Worm (Caenorhabditis elegans) whole organism, L4 larva: ENCODE results near the gene str-4.

Experiments used
- F10B5.3 ChIP-seq: sonication (generic microtip); optimal IDR thresholded peaks from 2 replicates; lab custom pipeline; 2016; ENCODE audit warnings: mild to moderate bottlenecking, missing genetic modification characterization, missing compliant biosample characterization
- T20F7.1 ChIP-seq: fragments of 200-800 bp; sonication (Bioruptor generic); optimal IDR thresholded peaks from 2 replicates; lab custom pipeline; 2018; ENCODE audit warnings: mild to moderate bottlenecking, missing genetic modification characterization, missing compliant biosample characterization
- aha-1 ChIP-seq: fragments of 150-350 bp; peaks from one replicate; lab custom pipeline; 2014; ENCODE audit warnings: missing biosample characterization, missing genetic modification characterization
- ceh-44 ChIP-seq: fragments of 200-800 bp; sonication (Bioruptor generic); IDR thresholded peaks from 2 replicates; pipeline ENCODE4 v1.3.6; 2022; ENCODE audit warnings: missing genetic modification reagents, missing genetic modification characterization, missing compliant biosample characterization
- ces-1 ChIP-seq: fragments of 150-350 bp; sonication (generic microtip); optimal IDR thresholded peaks from 4 replicates; lab custom pipeline; 2014; ENCODE audit warnings: missing biosample characterization, missing genetic modification reagents, missing genetic modification characterization
- daf-16 ChIP-seq, 3 experiments: sonication (generic microtip); optimal IDR thresholded peaks; 2 replicates each; lab custom pipeline; 2016 to 2017; ENCODE audit warnings: missing genetic modification characterization in 3 of 3, missing genetic modification reagents in 3 of 3, mild to moderate bottlenecking in 2 of 3, missing compliant biosample characterization in 2 of 3, missing biosample characterization in 1 of 3, moderate library complexity in 1 of 3
- daf-19 ChIP-seq: fragments of 200-800 bp; sonication (Bioruptor generic); conservative IDR thresholded peaks from 2 replicates; pipeline ENCODE4 v1.3.6; 2022; ENCODE audit warnings: missing genetic modification characterization, missing compliant biosample characterization
- dmd-8 ChIP-seq: fragments of 200-800 bp; sonication (Bioruptor generic); IDR thresholded peaks from 2 replicates; pipeline ENCODE4 v1.3.6; 2022; ENCODE audit warnings: missing genetic modification characterization, missing compliant biosample characterization
- dpl-1 ChIP-seq: fragments of 150-350 bp; optimal IDR thresholded peaks from 2 replicates; lab custom pipeline; 2014; ENCODE audit warnings: missing biosample characterization, missing genetic modification reagents, missing genetic modification characterization
- fkh-10 ChIP-seq: fragments of 150-350 bp; optimal IDR thresholded peaks from 2 replicates; lab custom pipeline; 2014; ENCODE audit warnings: missing biosample characterization, missing genetic modification reagents, missing genetic modification characterization
- fos-1 ChIP-seq: fragments of 150-350 bp; optimal IDR thresholded peaks from 2 replicates; lab custom pipeline; 2014; ENCODE audit warnings: missing biosample characterization, missing genetic modification characterization
- gei-8 ChIP-seq: fragments of 200-800 bp; sonication (Bioruptor generic); optimal IDR thresholded peaks from 2 replicates; lab custom pipeline; 2018; ENCODE audit warnings: mild to moderate bottlenecking, missing genetic modification characterization, missing compliant biosample characterization
- lim-7 ChIP-seq: fragments of 200-800 bp; sonication (Bioruptor generic); IDR thresholded peaks from 2 replicates; pipeline ENCODE4 v1.3.6; 2022; ENCODE audit warnings: missing genetic modification characterization, missing compliant biosample characterization
- lin-1 ChIP-seq: fragments of 200-800 bp; sonication (Bioruptor generic); IDR thresholded peaks from 2 replicates; pipeline ENCODE4 v1.3.6; 2022; ENCODE audit warnings: missing genetic modification reagents, missing genetic modification characterization, missing compliant biosample characterization
- lin-15B ChIP-seq: fragments of 150-350 bp; sonication (generic microtip); optimal IDR thresholded peaks from 3 replicates; lab custom pipeline; 2014; ENCODE audit warnings: missing biosample characterization, missing genetic modification characterization
- lin-29 ChIP-seq: fragments of 200-800 bp; sonication (Bioruptor generic); IDR thresholded peaks from 2 replicates; pipeline ENCODE4 v1.3.6; 2022; ENCODE audit warnings: missing genetic modification reagents, missing genetic modification characterization, missing compliant biosample characterization
- lin-38 ChIP-seq: fragments of 200-800 bp; sonication (Bioruptor generic); IDR thresholded peaks from 2 replicates; pipeline ENCODE4 v1.3.6; 2022; ENCODE audit warnings: missing genetic modification reagents, missing genetic modification characterization, missing compliant biosample characterization
- lin-39 ChIP-seq: fragments of 150-350 bp; optimal IDR thresholded peaks from 2 replicates; lab custom pipeline; 2014; ENCODE audit warnings: missing biosample characterization, missing genetic modification reagents, missing genetic modification characterization
- madf-5 ChIP-seq, 2 experiments: fragments of 200-800 bp; sonication (Bioruptor generic); IDR thresholded peaks; 2 replicates each; pipeline ENCODE4 v1.3.6; 2022; ENCODE audit warnings: missing compliant biosample characterization in 2 of 2, missing genetic modification characterization in 2 of 2
- mdl-1 ChIP-seq, 2 experiments: fragments of 150-350 bp in 1 of 2; sonication (generic microtip) in 1 of 2; optimal IDR thresholded peaks; 2 replicates each; lab custom pipeline; 2014 to 2017; ENCODE audit warnings: missing biosample characterization in 2 of 2, missing genetic modification characterization in 2 of 2
- mxl-2 ChIP-seq: fragments of 200-800 bp; sonication (Bioruptor generic); conservative IDR thresholded peaks from 2 replicates; pipeline ENCODE4 v1.3.6; 2022; ENCODE audit warnings: missing genetic modification reagents, missing genetic modification characterization, missing compliant biosample characterization
- mxl-3 ChIP-seq: fragments of 200-800 bp; sonication (Bioruptor generic); optimal IDR thresholded peaks from 2 replicates; lab custom pipeline; 2018; ENCODE audit warnings: mild to moderate bottlenecking, missing genetic modification characterization, missing compliant biosample characterization
- nhr-111 ChIP-seq: fragments of 200-800 bp; sonication (Bioruptor generic); optimal IDR thresholded peaks from 2 replicates; lab custom pipeline; 2018; ENCODE audit warnings: mild to moderate bottlenecking, missing genetic modification characterization, missing compliant biosample characterization
- nhr-237 ChIP-seq: sonication (generic microtip); optimal IDR thresholded peaks from 2 replicates; lab custom pipeline; 2017; ENCODE audit warnings: missing biosample characterization, missing genetic modification characterization
- nhr-28 ChIP-seq: fragments of 150-350 bp; optimal IDR thresholded peaks from 2 replicates; lab custom pipeline; 2014; ENCODE audit warnings: missing biosample characterization, missing genetic modification characterization
- nhr-48 ChIP-seq: sonication (generic microtip); optimal IDR thresholded peaks from 2 replicates; lab custom pipeline; 2016; ENCODE audit warnings: mild to moderate bottlenecking, missing genetic modification characterization, missing compliant biosample characterization
- nhr-6 ChIP-seq: fragments of 150-350 bp; optimal IDR thresholded peaks from 2 replicates; lab custom pipeline; 2014; ENCODE audit warnings: missing biosample characterization, missing genetic modification characterization
- pha-4 ChIP-seq, 2 experiments: fragments of 150-350 bp in 1 of 2; fragments of 200-800 bp in 1 of 2; sonication (Bioruptor generic) in 1 of 2; IDR thresholded peaks in 1 of 2; optimal IDR thresholded peaks in 1 of 2; 2 replicates each; pipeline versions ENCODE4 v1.3.6 to Lab custom; 2014 to 2022; ENCODE audit warnings: missing genetic modification characterization in 2 of 2, missing genetic modification reagents in 2 of 2, missing biosample characterization in 1 of 2, missing compliant biosample characterization in 1 of 2
- php-3 ChIP-seq: fragments of 200-800 bp; sonication (Bioruptor generic); IDR thresholded peaks from 2 replicates; pipeline ENCODE4 v1.3.6; 2022; ENCODE audit warnings: missing genetic modification reagents, missing genetic modification characterization, missing compliant biosample characterization
- rbr-2 ChIP-seq: sonication (generic microtip); optimal IDR thresholded peaks from 2 replicates; lab custom pipeline; 2016; ENCODE audit warnings: missing genotype, missing genetic modification characterization, missing compliant biosample characterization
- sdz-12 ChIP-seq: fragments of 200-800 bp; sonication (Bioruptor generic); optimal IDR thresholded peaks from 2 replicates; lab custom pipeline; 2018; ENCODE audit warnings: mild to moderate bottlenecking, missing genetic modification characterization, missing compliant biosample characterization
- set-16 ChIP-seq: fragments of 200-800 bp; sonication (Bioruptor generic); IDR thresholded peaks from 2 replicates; pipeline ENCODE4 v1.3.6; 2022; ENCODE audit warnings: missing genetic modification reagents, missing genetic modification characterization, missing compliant biosample characterization
- tra-1 ChIP-seq: fragments of 200-800 bp; sonication (Bioruptor generic); IDR thresholded peaks from 2 replicates; pipeline ENCODE4 v1.3.6; 2022; ENCODE audit warnings: missing genetic modification reagents, missing genetic modification characterization, missing compliant biosample characterization
- unc-39 ChIP-seq: sonication (generic microtip); optimal IDR thresholded peaks from 2 replicates; lab custom pipeline; 2017; ENCODE audit warnings: missing biosample characterization, missing genetic modification characterization
- unc-62 ChIP-seq, 3 experiments: fragments of 150-350 bp in 1 of 3; sonication (generic microtip); optimal IDR thresholded peaks in 2 of 3; peaks in 1 of 3; 1 replicate in 1 of 3; 2 replicates in 2 of 3; lab custom pipeline; 2014 to 2017; ENCODE audit warnings: missing biosample characterization in 3 of 3, missing genetic modification characterization in 3 of 3, missing genetic modification reagents in 3 of 3, missing genotype in 1 of 3
- vab-7 ChIP-seq: fragments of 200-800 bp; sonication (Bioruptor generic); IDR thresholded peaks from 2 replicates; pipeline ENCODE4 v1.3.6; 2022; ENCODE audit warnings: missing genetic modification reagents, missing genetic modification characterization, missing compliant biosample characterization
- zfp-3 ChIP-seq: fragments of 200-800 bp; sonication (Bioruptor generic); conservative IDR thresholded peaks from 2 replicates; pipeline ENCODE4 v1.3.6; 2022; ENCODE audit warnings: missing genetic modification reagents, missing genetic modification characterization, missing compliant biosample characterization
- zip-2 ChIP-seq: fragments of 150-350 bp; optimal IDR thresholded peaks from 2 replicates; lab custom pipeline; 2014; ENCODE audit warnings: missing biosample characterization, missing genetic modification characterization
- ztf-11 ChIP-seq: fragments of 150-350 bp; optimal IDR thresholded peaks from 2 replicates; lab custom pipeline; 2014; ENCODE audit warnings: missing biosample characterization, missing genetic modification characterization

Gene str-4

DNA sequence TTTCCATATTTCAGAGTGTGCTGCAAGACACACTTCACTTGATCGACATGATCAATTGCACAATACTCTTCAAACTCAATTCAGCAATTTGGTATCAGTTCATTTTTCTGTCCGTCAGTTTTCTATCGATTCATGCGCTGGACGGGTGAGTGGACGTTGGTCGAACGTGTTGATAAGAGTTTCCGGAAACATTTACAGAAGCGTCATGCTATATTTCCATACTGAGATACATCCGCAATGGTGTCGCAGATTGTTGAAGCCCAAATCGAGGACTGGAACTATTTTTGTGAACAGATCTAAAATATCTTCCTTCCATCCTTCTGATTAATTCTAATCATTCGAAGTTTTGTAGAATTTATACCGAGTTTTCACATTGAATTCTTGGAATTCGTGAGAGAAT lies 30.1 kb upstream of the str-4 start (continued):
- TF ChIP-seq T20F7.1 (peak; percentile 31), F10B5.3 (tag; lab: Kevin White, UChicago) (no peak), unc-39 (tag; lab: Kevin White, UChicago) (no peak), php-3 (0 out of 2 replicates have a peak, but pooled peaks have one; percentile 6), ces-1 (GFP tag; lab: Kevin White, UChicago) (no peak), daf-16 (GFP tag; optimal IDR thresholded peaks at IDR 0.05; lab: Kevin White, UChicago) (no peak), daf-16 (tag; optimal IDR thresholded peaks at IDR 0.05; lab: Kevin White, UChicago) (peak; percentile 68), gei-8 (GFP tag; lab: Kevin White, UChicago) (peak; percentile 11), zfp-3 (peak; percentile 64), mxl-2 (GFP tag; lab: Robert Waterston, UW) (0 out of 2 replicates have a peak, but pooled peaks have one; percentile 11), rbr-2 (tag; lab: Kevin White, UChicago) (no peak), nhr-111 (no peak), nhr-28 (tag; lab: Kevin White, UChicago) (peak; percentile 55), tra-1 (GFP tag; lab: Robert Waterston, UW) (peak; percentile 48; the same call in 1 of the 2 replicates), lin-15B (no peak), mdl-1 (tag; optimal IDR thresholded peaks at IDR 0.05; lab: Kevin White, UChicago) (peak in 1 of 2 experiments; percentile 7), fos-1 (tag; lab: Kevin White, UChicago) (no peak), zip-2 (no peak)

DNA sequence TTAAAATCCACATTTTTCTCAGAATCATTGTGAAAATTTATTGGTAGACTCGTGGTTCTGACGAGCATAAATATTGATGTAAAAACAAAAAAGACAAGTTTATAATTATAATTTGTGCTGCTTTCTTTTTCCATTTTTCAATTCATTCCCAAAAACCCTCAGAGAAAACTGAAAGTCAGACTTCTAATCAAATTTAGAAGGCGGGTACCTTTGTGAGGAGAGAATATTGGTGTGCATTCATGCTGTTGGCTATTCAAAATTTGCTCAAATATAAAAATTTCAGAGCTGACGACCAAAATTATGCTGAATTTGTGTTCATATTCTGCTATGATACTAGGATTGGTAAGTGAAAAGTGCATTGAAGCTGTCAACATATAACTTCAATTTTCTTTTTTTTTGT lies 27.5 kb upstream of the str-4 start, which contains the start of gene srx-125:
Gene srx-125, plus strand, starts transcription at position 301 of the 400 bp plus-strand sequence.
- no peak for TF ChIP-seq dmd-8
- TF ChIP-seq unc-62 (GFP tag; optimal IDR thresholded peaks at IDR 0.05 in 1 of 2; lab: Kevin White, UChicago) = peak in 1 of 2 experiments; percentile 46
- TF ChIP-seq unc-62 (tag; optimal IDR thresholded peaks at IDR 0.05; lab: Kevin White, UChicago) = no peak

DNA sequence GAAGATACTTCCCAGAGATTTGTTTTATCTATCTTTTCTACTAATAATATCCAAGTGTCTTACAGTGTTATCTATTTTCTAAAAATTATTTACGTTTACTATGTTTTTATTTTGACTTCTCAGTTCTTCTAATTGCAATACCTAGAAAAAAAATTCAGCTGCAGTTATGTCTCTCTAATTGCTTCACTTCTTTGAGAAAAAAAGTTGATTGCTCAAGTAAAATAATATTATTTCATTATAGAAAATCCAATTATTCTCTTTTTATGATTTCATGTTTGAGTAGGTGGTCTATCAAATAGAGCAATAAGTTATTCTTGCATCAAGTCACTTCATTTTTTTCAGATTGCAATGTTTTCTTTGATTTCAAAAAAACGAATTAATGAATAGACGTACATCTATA lies 27.0 kb upstream of the str-4 start:
- no peak for TF ChIP-seq lin-38 (GFP tag; lab: Robert Waterston, UW)
- peak; percentile 37 for TF ChIP-seq fkh-10 (GFP tag; lab: Kevin White, UChicago)
- TF ChIP-seq, all 104 proteins: peak for 1

DNA sequence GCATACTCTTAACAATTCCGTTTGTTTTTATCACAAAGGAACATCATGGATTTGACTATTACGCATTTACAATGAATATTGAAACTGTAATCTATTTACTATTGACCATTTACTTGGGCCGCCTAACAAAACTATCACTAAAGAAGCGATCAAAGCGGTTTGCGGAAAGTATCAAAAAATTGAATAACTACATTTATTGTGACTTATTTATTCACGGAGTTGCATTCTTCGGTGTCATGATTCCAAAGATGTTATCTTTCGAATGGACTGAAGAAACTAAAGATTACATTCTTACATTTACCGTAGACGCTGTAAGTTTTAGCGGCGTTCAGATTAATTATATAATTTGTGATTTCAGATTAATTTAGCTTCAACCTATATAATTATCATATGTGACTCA lies 24.7 kb upstream of the str-4 start:
- TF ChIP-seq lim-7 (GFP tag; lab: Robert Waterston, UW) = no peak
- TF ChIP-seq nhr-6 (tag; lab: Kevin White, UChicago) = no peak
- TF ChIP-seq unc-62 (GFP tag; optimal IDR thresholded peaks at IDR 0.05 in 1 of 2; lab: Kevin White, UChicago) = peak in 1 of 2 experiments; percentile 92
- TF ChIP-seq unc-62 (tag; optimal IDR thresholded peaks at IDR 0.05; lab: Kevin White, UChicago) = no peak
- TF ChIP-seq dpl-1 (GFP tag; lab: Kevin White, UChicago) = no peak
- no peak for TF ChIP-seq set-16 (GFP tag; lab: Robert Waterston, UW)
- no peak for TF ChIP-seq lin-1 (GFP tag; lab: Robert Waterston, UW)

DNA sequence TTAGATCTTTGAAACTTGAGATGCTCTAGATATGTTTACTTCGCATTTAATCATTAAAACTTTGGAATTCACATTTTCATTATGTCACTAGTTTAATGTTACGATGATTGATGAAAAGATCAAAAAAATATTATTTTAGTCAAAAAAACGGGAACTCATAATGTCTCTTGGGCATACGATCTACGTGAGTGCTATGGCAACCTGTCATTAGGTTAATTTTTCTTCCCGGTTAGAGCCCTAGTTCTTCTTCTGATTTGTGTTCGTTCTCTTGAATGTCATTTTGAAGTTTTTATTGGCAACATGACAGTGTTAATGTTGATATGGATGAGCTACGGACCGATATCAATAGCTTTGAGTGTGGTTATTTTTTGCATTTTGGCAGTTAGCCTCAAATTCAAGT lies 23.9 kb upstream of the str-4 start, which contains the start of gene srg-46:
Gene srg-46, plus strand, starts transcription at position 301 of the 400 bp plus-strand sequence.
- TF ChIP-seq php-3 (no peak), aha-1 (peak; percentile 31), lin-29 (GFP tag; lab: Robert Waterston, UW) (no peak), nhr-237 (no peak)

DNA sequence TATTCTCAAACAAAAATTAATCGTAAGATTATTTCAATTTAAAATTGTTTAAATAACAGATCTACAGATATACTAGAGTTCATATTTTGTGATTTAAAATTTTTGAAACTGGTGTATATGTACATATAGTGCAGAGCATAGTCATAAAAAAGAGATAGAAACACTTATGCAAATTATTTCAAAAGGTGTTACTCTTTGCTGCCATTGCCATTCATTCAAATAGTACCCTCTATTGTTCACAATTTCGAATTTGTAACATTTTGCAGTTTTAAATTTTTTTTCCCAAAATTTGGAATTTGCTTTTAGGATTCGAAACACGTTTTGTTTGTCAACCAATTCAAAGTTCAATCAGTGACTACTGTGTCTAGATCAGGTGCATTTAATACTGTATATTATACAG lies 20.7 kb upstream of the str-4 start, which contains the start of gene F32H5.4:
Gene F32H5.4, plus strand, starts transcription at position 301 of the 400 bp plus-strand sequence.
- TF ChIP-seq lin-39 (no peak), nhr-48 (tag; lab: Kevin White, UChicago) (no peak), F10B5.3 (tag; lab: Kevin White, UChicago) (no peak), lim-7 (GFP tag; lab: Robert Waterston, UW) (no peak), madf-5 (GFP tag; IDR thresholded peaks at IDR 0.05; lab: Robert Waterston, UW) (no peak), ztf-11 (tag; lab: Kevin White, UChicago) (no peak), ceh-44 (GFP tag; lab: Robert Waterston, UW) (no peak), daf-19 (no peak), pha-4 (GFP tag; IDR thresholded peaks at IDR 0.05; lab: Robert Waterston, UW) (no peak), pha-4 (tag; optimal IDR thresholded peaks at IDR 0.05; lab: Kevin White, UChicago) (no peak), sdz-12 (GFP tag; lab: Kevin White, UChicago) (no peak), lin-29 (GFP tag; lab: Robert Waterston, UW) (no peak), vab-7 (no peak), mxl-3 (GFP tag; lab: Kevin White, UChicago) (no peak)
